Fruit fly (Drosophila melanogaster) whole organism, adult: Measurements from ENCODE around the gene und.

Experiments
- CG11617 ChIP-seq: fragments of 200-800 bp; sonication (Bioruptor generic); optimal IDR thresholded peaks from 2 replicates; lab custom pipeline; 2017; ENCODE audit warnings: mild to moderate bottlenecking, missing biosample characterization, missing genetic modification reagents, missing genetic modification characterization
- CG12768 ChIP-seq: fragments of 200-800 bp; sonication (Bioruptor generic); optimal IDR thresholded peaks from 2 replicates; lab custom pipeline; 2017; ENCODE audit warnings: missing biosample characterization, missing genetic modification characterization, mild to moderate bottlenecking, moderate library complexity, missing genetic modification reagents
- CG14711 ChIP-seq: fragments of 200-800 bp; sonication (Bioruptor generic); optimal IDR thresholded peaks from 2 replicates; lab custom pipeline; 2018; ENCODE audit warnings: missing biosample characterization, mild to moderate bottlenecking, missing genetic modification characterization, moderate library complexity
- CG1620 ChIP-seq: fragments of 200-800 bp; sonication (Bioruptor generic); optimal IDR thresholded peaks from 2 replicates; lab custom pipeline; 2016; ENCODE audit warnings: missing biosample characterization, missing genetic modification characterization
- CG33017 ChIP-seq: fragments of 200-800 bp; sonication (Bioruptor generic); optimal IDR thresholded peaks from 2 replicates; lab custom pipeline; 2018; ENCODE audit warnings: missing biosample characterization, mild to moderate bottlenecking, missing genetic modification characterization, moderate library complexity
- CG5204 ChIP-seq: fragments of 200-800 bp; sonication (Bioruptor generic); optimal IDR thresholded peaks from 2 replicates; lab custom pipeline; 2016; ENCODE audit warnings: missing biosample characterization, missing genetic modification characterization
- CG7045 ChIP-seq: fragments of 200-800 bp; sonication (Bioruptor generic); optimal IDR thresholded peaks from 2 replicates; lab custom pipeline; 2017; ENCODE audit warnings: missing biosample characterization, mild to moderate bottlenecking, missing genetic modification characterization
- CG7101 ChIP-seq: fragments of 200-800 bp; sonication (Bioruptor generic); optimal IDR thresholded peaks from 2 replicates; lab custom pipeline; 2018; ENCODE audit warnings: missing biosample characterization, mild to moderate bottlenecking, missing genetic modification characterization, moderate library complexity
- Clk ChIP-seq: fragments of 200-800 bp; sonication (Bioruptor generic); optimal IDR thresholded peaks from 2 replicates; lab custom pipeline; 2017; ENCODE audit warnings: missing biosample characterization, missing genetic modification characterization
- Crg-1 ChIP-seq: fragments of 200-800 bp; sonication (Bioruptor generic); optimal IDR thresholded peaks from 2 replicates; lab custom pipeline; 2016; ENCODE audit warnings: missing biosample characterization, missing genetic modification characterization
- Hr96 ChIP-seq: fragments of 200-800 bp; sonication (Bioruptor generic); optimal IDR thresholded peaks from 2 replicates; lab custom pipeline; 2016; ENCODE audit warnings: missing biosample characterization, missing genetic modification characterization
- Mnt ChIP-seq: fragments of 200-800 bp; sonication (Bioruptor generic); optimal IDR thresholded peaks from 2 replicates; lab custom pipeline; 2016; ENCODE audit warnings: missing biosample characterization, mild to moderate bottlenecking, missing genetic modification characterization
- bab1 ChIP-seq: fragments of 200-800 bp; sonication (Bioruptor generic); optimal IDR thresholded peaks from 3 replicates; lab custom pipeline; 2019; ENCODE audit warnings: missing biosample characterization, mild to moderate bottlenecking, missing genetic modification characterization, moderate library complexity
- cic ChIP-seq: fragments of 200-800 bp; sonication (Bioruptor generic); optimal IDR thresholded peaks from 2 replicates; lab custom pipeline; 2017; ENCODE audit warnings: missing biosample characterization, mild to moderate bottlenecking, missing genetic modification characterization, moderate library complexity
- cnc ChIP-seq, 2 experiments: fragments of >200 bp; optimal IDR thresholded peaks; 2 replicates each; lab custom pipeline; 2017
- kay ChIP-seq: fragments of 200-800 bp; sonication (Bioruptor generic); peaks from one replicate; lab custom pipeline; 2016; ENCODE audit warnings: missing biosample characterization, missing genetic modification characterization, borderline replicate concordance
- ovo ChIP-seq: fragments of 200-800 bp; sonication (Bioruptor generic); optimal IDR thresholded peaks from 2 replicates; lab custom pipeline; 2016; ENCODE audit warnings: missing biosample characterization, missing genetic modification characterization
- pad ChIP-seq: fragments of 200-800 bp; sonication (Bioruptor generic); optimal IDR thresholded peaks from 3 replicates; lab custom pipeline; 2017; ENCODE audit warnings: missing biosample characterization, missing genetic modification characterization, mild to moderate bottlenecking, moderate library complexity, missing genetic modification reagents
- tj ChIP-seq: fragments of 200-800 bp; sonication (Bioruptor generic); optimal IDR thresholded peaks from 3 replicates; lab custom pipeline; 2017; ENCODE audit warnings: missing biosample characterization, mild to moderate bottlenecking, missing genetic modification characterization, moderate library complexity
- toe ChIP-seq: fragments of 200-800 bp; sonication (Bioruptor generic); optimal IDR thresholded peaks from 2 replicates; lab custom pipeline; 2016; ENCODE audit warnings: missing biosample characterization, missing genetic modification characterization

und gene

DNA sequence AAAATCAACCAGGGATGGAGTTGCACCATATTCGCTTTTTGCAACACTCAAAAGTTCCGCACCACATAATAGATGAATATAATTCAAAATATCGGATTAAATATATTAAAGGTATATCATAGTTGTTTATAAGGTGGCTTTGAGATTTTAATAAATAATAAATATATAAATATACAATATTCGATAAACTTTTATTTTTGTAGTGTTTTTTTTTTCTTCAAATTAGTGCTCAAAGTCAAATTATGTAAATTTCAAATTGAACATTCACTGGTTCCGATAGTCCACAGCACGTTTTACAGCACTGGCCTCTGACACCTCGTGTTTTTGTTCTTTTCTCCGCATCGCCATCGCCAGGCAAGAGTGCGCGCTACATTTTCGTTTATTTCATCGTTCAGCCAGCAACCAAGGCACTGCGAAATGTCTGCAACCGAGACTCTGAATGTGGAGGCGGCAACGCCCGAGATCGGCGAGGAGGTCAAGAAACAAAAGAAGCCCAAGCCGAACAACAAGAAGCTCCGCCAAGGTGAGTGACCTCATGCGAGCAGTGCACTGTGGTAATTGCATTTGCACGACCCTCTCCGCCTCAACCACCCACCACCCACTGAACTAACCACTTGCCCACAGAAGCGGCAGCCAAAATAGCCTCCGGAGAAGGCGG, at the start of gene und, which contains the start of gene Taf11:
Gene und, plus strand, starts transcription at position 158 of the 658 bp plus-strand sequence.
Gene Taf11, minus strand, starts transcription at position 51 of the 658 bp plus-strand sequence.
- TF ChIP-seq CG7101 (tag; lab: Kevin White, UChicago): peak; percentile 42
- TF ChIP-seq Clk (GFP tag; lab: Kevin White, UChicago): peak; percentile 0
- peak; percentile 78 for TF ChIP-seq CG7045 (GFP tag; lab: Kevin White, UChicago)
- peak; percentile 27 for TF ChIP-seq ovo (GFP tag; lab: Kevin White, UChicago)
- no peak for TF ChIP-seq tj (GFP tag; lab: Kevin White, UChicago)
- TF ChIP-seq CG14711: peak; percentile 51
- peak; percentile 74 for TF ChIP-seq pad (GFP tag; lab: Kevin White, UChicago)
- TF ChIP-seq CG11617 (GFP tag; lab: Kevin White, UChicago): peak; percentile 53
- TF ChIP-seq CG12768 (GFP tag; lab: Kevin White, UChicago): peak; percentile 71
- peak; percentile 44 for TF ChIP-seq CG1620 (GFP tag; lab: Kevin White, UChicago)
- peak; percentile 17 for TF ChIP-seq bab1 (GFP tag; lab: Kevin White, UChicago)
- TF ChIP-seq toe (GFP tag; lab: Kevin White, UChicago): peak; percentile 54
- no peak for TF ChIP-seq CG5204 (GFP tag; lab: Kevin White, UChicago)
- peak; percentile 39 for TF ChIP-seq Hr96 (GFP tag; lab: Kevin White, UChicago)
- TF ChIP-seq CG33017 (tag; lab: Kevin White, UChicago): peak; percentile 13
- TF ChIP-seq Mnt (GFP tag; lab: Kevin White, UChicago): peak; percentile 80
- peak; percentile 30 for TF ChIP-seq cic (GFP tag; lab: Kevin White, UChicago)
- TF ChIP-seq cnc (optimal IDR thresholded peaks at IDR 0.05; lab: Kevin White, UChicago): no peak
- no peak for TF ChIP-seq kay (GFP tag; lab: Kevin White, UChicago)
- peak; percentile 78 for TF ChIP-seq Crg-1 (GFP tag; lab: Kevin White, UChicago)

- TF ChIP-seq cic (GFP tag; lab: Kevin White, UChicago) (peak; percentile 84), cnc (optimal IDR thresholded peaks at IDR 0.05; lab: Kevin White, UChicago) (peak in 1 of 2 experiments; percentile 63), pad (GFP tag; lab: Kevin White, UChicago) (no peak), CG1620 (GFP tag; lab: Kevin White, UChicago) (no peak), CG14711 (no peak)
Observed at dm6 chr2L:9728791-9729190, 34.4 kb upstream of the und start.

dm6 chr2L:9729618-9730284, 33.4 kb upstream of the und start, which contains the start of gene CG13116:
CG13116 (plus strand) TSS chr2L:9729940.
- TF ChIP-seq cic (GFP tag; lab: Kevin White, UChicago): no peak
- TF ChIP-seq CG12768 (GFP tag; lab: Kevin White, UChicago): peak; percentile 12

DNA sequence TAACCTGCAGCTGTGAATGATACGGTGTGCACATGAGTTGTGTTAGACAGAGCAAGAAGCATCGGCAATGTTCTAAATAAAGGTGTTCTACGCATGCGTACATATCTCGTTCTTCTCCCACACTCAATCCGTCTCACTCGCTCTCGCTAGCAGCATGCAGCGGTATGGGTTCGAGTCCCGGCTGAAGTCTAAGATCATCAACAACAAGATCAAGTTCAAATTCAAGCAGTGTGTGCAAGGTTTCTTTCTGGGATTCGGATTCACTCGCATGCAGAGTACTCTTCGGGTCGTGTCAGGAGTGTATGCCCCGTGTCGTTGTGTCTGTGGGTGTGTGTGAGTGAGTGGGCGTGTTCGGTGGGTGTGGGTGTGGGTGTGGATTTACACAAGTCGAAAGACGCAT, 31.9 kb upstream of the und start:
- TF ChIP-seq CG14711 (no peak), cic (GFP tag; lab: Kevin White, UChicago) (no peak), Crg-1 (GFP tag; lab: Kevin White, UChicago) (no peak), Mnt (GFP tag; lab: Kevin White, UChicago) (no peak), kay (GFP tag; lab: Kevin White, UChicago) (no peak), pad (GFP tag; lab: Kevin White, UChicago) (no peak), bab1 (GFP tag; lab: Kevin White, UChicago) (no peak), CG7045 (GFP tag; lab: Kevin White, UChicago) (no peak), toe (GFP tag; lab: Kevin White, UChicago) (no peak), CG7101 (tag; lab: Kevin White, UChicago) (no peak), ovo (GFP tag; lab: Kevin White, UChicago) (no peak), CG12768 (GFP tag; lab: Kevin White, UChicago) (no peak), CG11617 (GFP tag; lab: Kevin White, UChicago) (no peak), Hr96 (GFP tag; lab: Kevin White, UChicago) (no peak), cnc (optimal IDR thresholded peaks at IDR 0.05; lab: Kevin White, UChicago) (no peak), CG5204 (GFP tag; lab: Kevin White, UChicago) (no peak)

dm6 chr2L:9734134-9734533, 29.0 kb upstream of the und start:
- TF ChIP-seq CG12768 (GFP tag; lab: Kevin White, UChicago) (no peak), tj (GFP tag; lab: Kevin White, UChicago) (no peak), CG5204 (GFP tag; lab: Kevin White, UChicago) (no peak), ovo (GFP tag; lab: Kevin White, UChicago) (no peak), CG11617 (GFP tag; lab: Kevin White, UChicago) (no peak)

dm6 chr2L:9736000-9736695, 27.0 kb upstream of the und start, which contains the start of gene CG13117:
CG13117 (plus strand) TSS chr2L:9736645.
- TF ChIP-seq ovo (GFP tag; lab: Kevin White, UChicago): no peak
- no peak for TF ChIP-seq CG11617 (GFP tag; lab: Kevin White, UChicago)
- no peak for TF ChIP-seq CG5204 (GFP tag; lab: Kevin White, UChicago)
- TF ChIP-seq kay (GFP tag; lab: Kevin White, UChicago): peak; percentile 85
- TF ChIP-seq CG1620 (GFP tag; lab: Kevin White, UChicago): no peak
- TF ChIP-seq pad (GFP tag; lab: Kevin White, UChicago): no peak
